Worm (Caenorhabditis elegans) whole organism, L4/young adult: ENCODE measurements around the gene snt-5.

Experiments used
- W03F9.2 ChIP-seq: fragments of 150-350 bp; optimal IDR thresholded peaks from 2 replicates; lab custom pipeline; 2014; ENCODE audit warnings: missing biosample characterization, missing genetic modification characterization
- dao-5 ChIP-seq: sonication (generic microtip); optimal IDR thresholded peaks from 2 replicates; lab custom pipeline; 2016; ENCODE audit warnings: missing genotype, missing genetic modification characterization, moderate library complexity, missing compliant biosample characterization
- him-1 ChIP-seq: sonication (generic microtip); optimal IDR thresholded peaks from 2 replicates; lab custom pipeline; 2016; ENCODE audit warnings: missing genotype, missing genetic modification reagents, missing genetic modification characterization, missing compliant biosample characterization

The snt-5 gene

DNA sequence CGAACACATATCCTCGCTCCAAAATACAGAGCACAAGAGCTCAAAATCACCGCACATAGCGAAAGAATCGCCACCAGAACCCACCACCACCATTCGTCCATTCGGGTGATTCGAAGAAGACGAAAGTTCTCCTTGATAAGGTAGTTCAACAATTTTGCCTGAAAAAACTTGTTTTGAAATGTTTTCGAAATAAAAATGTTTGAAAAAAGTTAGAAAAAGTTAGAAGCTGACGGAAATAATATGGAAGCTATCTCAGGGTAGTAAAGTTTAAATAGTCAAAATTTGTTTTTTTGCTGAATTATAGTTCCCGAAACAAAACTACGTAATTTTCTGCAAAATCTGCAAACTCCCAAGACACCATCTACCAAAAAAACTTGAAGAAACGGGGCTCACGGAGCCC, at the start of gene snt-5:
Gene snt-5 (minus strand): TSS at position 101 of the 400 bp plus-strand sequence.
- TF ChIP-seq W03F9.2 (tag; lab: Kevin White, UChicago), result no peak
- no peak for TF ChIP-seq dao-5 (tag; lab: Kevin White, UChicago)
- no peak for TF ChIP-seq him-1 (tag; lab: Kevin White, UChicago)

DNA sequence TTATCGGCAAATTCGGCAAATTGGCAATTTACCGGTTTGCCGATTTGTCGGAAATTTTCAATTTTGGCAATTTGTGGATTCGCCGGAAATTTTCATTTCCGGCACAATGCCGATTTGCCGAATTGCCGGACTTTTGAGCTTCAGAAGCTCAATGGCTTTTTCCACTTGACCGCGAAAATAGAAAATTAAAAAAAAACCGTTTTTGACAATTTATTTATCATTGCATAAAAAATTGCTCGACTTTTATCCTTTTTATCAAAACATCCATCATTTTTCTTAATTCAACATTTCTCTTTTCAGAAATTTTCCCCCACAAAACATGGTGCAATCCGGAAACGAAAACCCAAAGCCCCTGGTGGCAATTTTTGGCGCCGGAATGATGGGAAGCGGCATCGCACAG, 48.7 kb upstream of the snt-5 start, which contains the start of gene hacd-1:
Gene hacd-1 (plus strand): TSS at position 301 of the 400 bp plus-strand sequence.
- TF ChIP-seq dao-5 (tag; lab: Kevin White, UChicago), result no peak
- TF ChIP-seq him-1 (tag; lab: Kevin White, UChicago), result no peak
- TF ChIP-seq W03F9.2 (tag; lab: Kevin White, UChicago), result no peak

DNA sequence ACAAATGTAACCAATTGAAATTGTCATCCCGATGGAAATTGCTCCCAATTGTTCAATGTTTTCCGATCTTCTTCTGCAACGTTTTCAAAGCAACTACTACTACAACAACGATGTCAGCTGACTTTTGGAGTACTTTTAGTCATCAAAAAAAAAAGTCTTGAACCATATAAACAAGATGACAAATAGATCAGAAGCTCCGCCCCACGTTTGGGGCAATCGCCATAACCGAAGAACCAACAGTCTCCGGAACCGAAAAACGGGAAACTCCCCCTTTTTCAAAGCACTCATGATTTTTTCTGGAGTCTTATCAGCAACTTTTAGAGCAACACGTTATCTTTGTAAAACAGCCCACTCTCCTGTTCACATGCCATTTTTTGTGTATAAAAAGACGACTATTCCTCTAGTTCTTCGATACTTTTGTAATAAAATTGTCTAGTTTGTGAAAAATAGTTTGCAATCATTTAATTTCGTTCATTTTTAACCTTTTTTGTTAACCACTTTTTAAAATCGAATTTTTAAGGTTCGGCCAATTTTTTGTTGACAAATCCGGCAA, 48.1 kb upstream of the snt-5 start:
- TF ChIP-seq him-1 (tag; lab: Kevin White, UChicago), result no peak
- TF ChIP-seq W03F9.2 (tag; lab: Kevin White, UChicago), result no peak
- no peak for TF ChIP-seq dao-5 (tag; lab: Kevin White, UChicago)

- TF ChIP-seq W03F9.2 (tag; lab: Kevin White, UChicago) (no peak), dao-5 (tag; lab: Kevin White, UChicago) (no peak)
These were observed 45.3 kb upstream of the snt-5 start for ce11 chrV:1456614-1457013.

DNA sequence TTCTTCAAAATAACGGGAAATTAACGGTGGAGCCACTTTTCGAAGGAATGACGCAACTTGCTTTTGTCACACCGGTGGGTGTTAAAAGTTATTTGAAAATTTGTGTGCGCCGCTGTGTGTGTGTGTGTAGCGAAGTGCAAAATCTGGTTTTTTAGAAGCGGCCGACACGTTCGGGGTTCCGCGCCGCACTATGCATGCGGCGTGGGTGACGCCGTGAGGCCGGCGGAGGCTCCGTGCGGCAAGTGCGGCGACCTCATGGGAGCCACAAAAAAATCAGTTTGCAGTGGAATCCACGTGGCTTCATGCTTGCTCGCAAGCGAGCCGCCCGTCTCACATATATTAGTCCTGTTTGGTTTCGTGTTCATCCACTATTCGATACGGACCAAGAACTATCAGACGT, 43.9 kb upstream of the snt-5 start:
- TF ChIP-seq dao-5 (tag; lab: Kevin White, UChicago) (no peak), him-1 (tag; lab: Kevin White, UChicago) (no peak), W03F9.2 (tag; lab: Kevin White, UChicago) (no peak)

- no peak for TF ChIP-seq dao-5 (tag; lab: Kevin White, UChicago)
- TF ChIP-seq W03F9.2 (tag; lab: Kevin White, UChicago), result no peak
- no peak for TF ChIP-seq him-1 (tag; lab: Kevin White, UChicago)
These were observed 43.4 kb upstream of the snt-5 start, which contains the start of gene chil-14 for ce11 chrV:1454762-1455161. chil-14 (plus strand) TSS chrV:1455062.

DNA sequence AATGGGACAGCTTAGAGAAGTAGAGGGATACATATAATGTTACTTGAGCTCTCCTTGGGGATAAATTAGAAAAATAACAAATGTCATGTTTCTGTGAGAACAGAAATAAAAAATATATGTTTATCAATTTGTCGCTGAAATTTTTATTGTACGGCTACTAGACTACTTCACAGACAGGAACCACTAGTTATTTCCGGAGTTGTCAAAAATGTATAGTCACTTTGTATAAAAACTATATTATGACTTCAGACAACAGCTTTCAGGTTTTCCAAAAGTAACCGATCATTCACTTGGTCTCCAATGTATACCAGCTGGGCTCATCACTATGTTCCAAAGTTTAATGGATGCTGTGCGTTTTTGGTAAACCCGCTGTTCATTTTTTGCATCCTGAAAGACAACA, 40.0 kb upstream of the snt-5 start, which contains the start of gene srj-23:
Gene srj-23 (plus strand): TSS at position 301 of the 400 bp plus-strand sequence.
- no peak for TF ChIP-seq him-1 (tag; lab: Kevin White, UChicago)
- TF ChIP-seq dao-5 (tag; lab: Kevin White, UChicago), result no peak
- TF ChIP-seq W03F9.2 (tag; lab: Kevin White, UChicago), result no peak

DNA sequence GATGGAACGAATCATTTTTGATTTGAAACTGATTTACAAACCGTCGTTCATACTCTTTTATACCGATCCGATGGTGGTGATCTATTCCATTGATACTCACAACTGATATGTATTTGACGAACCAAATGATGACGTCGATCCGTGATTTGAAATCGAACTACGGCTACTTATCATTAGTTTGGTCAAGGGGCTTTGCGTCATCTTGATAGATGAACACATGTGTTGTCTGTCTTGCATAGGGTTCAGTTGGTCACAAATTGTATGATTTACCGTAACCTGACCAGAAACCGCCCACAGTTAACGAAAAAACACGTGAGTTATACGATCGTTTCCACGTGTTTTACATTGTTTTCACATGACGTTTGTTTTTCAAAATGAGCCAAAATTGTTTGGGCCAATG, 38.8 kb upstream of the snt-5 start, which contains the start of gene cnc-2:
Gene cnc-2 (minus strand): TSS at position 24 of the 400 bp plus-strand sequence.
- no peak for TF ChIP-seq dao-5 (tag; lab: Kevin White, UChicago)
- no peak for TF ChIP-seq W03F9.2 (tag; lab: Kevin White, UChicago)
- TF ChIP-seq him-1 (tag; lab: Kevin White, UChicago), result no peak

DNA sequence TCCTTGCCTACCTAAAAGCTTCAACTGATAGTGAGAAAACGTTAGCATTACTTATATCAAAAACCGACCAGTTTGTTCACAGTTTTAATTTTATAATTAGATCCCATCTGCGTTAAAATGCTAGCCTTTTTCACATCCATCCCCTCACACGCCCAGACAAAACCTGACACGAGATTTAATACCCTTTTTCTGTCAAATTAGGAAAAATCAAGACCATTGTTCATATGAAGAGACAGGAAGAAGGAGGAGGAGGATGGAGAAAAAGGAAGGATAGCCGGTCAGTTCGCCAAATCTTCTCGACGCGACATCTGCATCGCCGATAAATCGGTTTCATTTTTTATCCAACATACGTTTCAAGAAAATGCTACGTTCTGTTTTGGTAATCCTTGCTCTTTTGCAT, 36.4 kb upstream of the snt-5 start, which contains the start of gene cnc-3:
Gene cnc-3 (plus strand): TSS at position 281 of the 400 bp plus-strand sequence.
- TF ChIP-seq W03F9.2 (tag; lab: Kevin White, UChicago) (no peak), him-1 (tag; lab: Kevin White, UChicago) (no peak), dao-5 (tag; lab: Kevin White, UChicago) (no peak)

- TF ChIP-seq W03F9.2 (tag; lab: Kevin White, UChicago), result no peak
- TF ChIP-seq dao-5 (tag; lab: Kevin White, UChicago), result no peak
- TF ChIP-seq him-1 (tag; lab: Kevin White, UChicago), result no peak
These were observed 35.7 kb upstream of the snt-5 start, which contains the start of gene cnc-4 for ce11 chrV:1447079-1447478. cnc-4 (plus strand) TSS chrV:1447195.

- TF ChIP-seq W03F9.2 (tag; lab: Kevin White, UChicago), result no peak
- TF ChIP-seq dao-5 (tag; lab: Kevin White, UChicago), result no peak
- no peak for TF ChIP-seq him-1 (tag; lab: Kevin White, UChicago)
These were observed 33.7 kb upstream of the snt-5 start, which contains the start of gene cnc-5 for ce11 chrV:1445081-1445480. cnc-5 (plus strand) TSS chrV:1445381.

ce11 chrV:1444180-1444579, 32.8 kb upstream of the snt-5 start, which contains the start of gene cnc-1:
cnc-1 (minus strand) TSS chrV:1444280.
- TF ChIP-seq him-1 (tag; lab: Kevin White, UChicago), result no peak
- no peak for TF ChIP-seq W03F9.2 (tag; lab: Kevin White, UChicago)
- TF ChIP-seq dao-5 (tag; lab: Kevin White, UChicago), result no peak

DNA sequence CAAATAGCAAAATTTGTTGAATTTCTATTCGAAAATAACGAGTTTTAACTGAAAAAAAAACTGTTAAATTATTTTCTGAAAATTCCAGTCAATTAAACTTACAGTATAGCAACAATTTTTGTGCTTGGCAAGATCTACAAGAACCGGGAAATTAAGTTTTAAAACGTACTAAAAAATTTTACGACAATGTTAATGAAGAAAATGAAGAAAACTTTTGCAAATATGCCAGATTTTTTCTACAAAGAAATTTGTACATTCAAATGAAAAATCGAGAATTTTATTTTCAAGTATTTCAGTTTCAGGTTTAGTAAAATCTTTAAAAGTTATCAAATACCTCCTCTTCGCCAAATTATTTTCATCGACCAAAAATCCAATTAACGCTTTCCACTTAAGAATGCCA, 30.7 kb upstream of the snt-5 start, which contains the start of gene cnc-11:
Gene cnc-11 (plus strand): TSS at position 301 of the 400 bp plus-strand sequence.
- TF ChIP-seq W03F9.2 (tag; lab: Kevin White, UChicago) (no peak), him-1 (tag; lab: Kevin White, UChicago) (no peak), dao-5 (tag; lab: Kevin White, UChicago) (no peak)

- TF ChIP-seq him-1 (tag; lab: Kevin White, UChicago), result no peak
- TF ChIP-seq dao-5 (tag; lab: Kevin White, UChicago), result no peak
- no peak for TF ChIP-seq W03F9.2 (tag; lab: Kevin White, UChicago)
These were observed 27.5 kb upstream of the snt-5 start, which contains the start of gene R09B5.11 for ce11 chrV:1438832-1439231. R09B5.11 (plus strand) TSS chrV:1439205.
